Fruit fly (Drosophila melanogaster): ENCODE data around the gene DPCoAC.

Gene DPCoAC

DNA sequence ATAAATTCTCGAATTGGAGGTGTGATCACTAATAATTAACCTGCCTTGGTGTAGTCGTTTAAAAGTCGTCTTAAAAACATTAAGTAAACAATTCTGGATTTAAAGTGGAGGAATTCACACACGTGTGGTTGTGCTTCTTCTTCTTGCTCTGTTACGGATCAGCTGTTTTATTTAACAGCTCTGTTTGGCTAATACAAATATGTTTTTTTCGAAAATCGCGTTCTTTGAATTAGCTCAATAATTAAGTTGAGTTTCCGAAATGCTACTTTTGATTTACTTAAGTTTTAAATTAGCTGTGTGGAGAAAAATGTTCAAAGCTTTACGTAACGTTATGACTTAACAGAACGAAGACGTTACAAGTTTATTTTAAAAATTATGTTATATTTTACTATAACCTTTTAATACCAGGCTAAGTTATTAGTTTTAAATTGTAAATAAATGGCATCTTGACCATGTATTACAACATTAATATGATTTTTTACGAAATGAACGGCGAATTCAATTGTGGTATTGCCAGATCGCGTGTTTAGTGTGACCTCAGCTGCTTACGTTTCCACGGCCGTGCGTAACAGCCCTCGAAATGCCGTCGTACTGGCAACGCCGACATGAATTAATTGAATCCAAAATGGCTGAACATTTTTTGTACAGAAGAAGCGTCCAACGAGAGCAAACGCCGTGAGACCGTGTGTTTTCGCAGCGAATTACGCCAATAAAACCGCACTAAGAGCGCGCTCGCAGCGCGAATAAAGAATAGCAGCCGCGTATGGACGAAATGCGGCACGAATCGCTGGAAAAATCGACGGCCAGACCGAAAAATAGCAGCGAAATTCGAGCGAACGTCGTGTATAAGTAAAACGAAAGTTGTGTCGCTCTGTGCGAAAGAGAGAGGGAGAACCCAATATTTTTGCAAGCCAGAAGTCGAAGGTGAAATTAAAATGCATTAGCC lies 35.3 kb upstream of the DPCoAC start, which contains the start of the genes Pus1 and bon:
Gene Pus1 (minus strand): TSS at position 155 of the 946 bp plus-strand sequence.
Gene bon (plus strand): TSS at position 623 of the 946 bp plus-strand sequence.
- peak; percentile 80 for TF ChIP-seq Mnt (GFP tag; optimal IDR thresholded peaks at IDR 0.05)
- no peak for TF ChIP-seq pad (GFP tag; optimal IDR thresholded peaks at IDR 0.05)
- TF ChIP-seq CG14711 (tag; optimal IDR thresholded peaks at IDR 0.05), result no peak
- TF ChIP-seq bab1 (GFP tag; optimal IDR thresholded peaks at IDR 0.05), result peak; percentile 18
- no peak for TF ChIP-seq toe (GFP tag; optimal IDR thresholded peaks at IDR 0.05)
- TF ChIP-seq CG7101 (tag; optimal IDR thresholded peaks at IDR 0.05), result peak; percentile 4
- no peak for TF ChIP-seq kay (GFP tag; ENCODE audit: borderline replicate concordance)
- TF ChIP-seq ovo (GFP tag; optimal IDR thresholded peaks at IDR 0.05), result no peak
- TF ChIP-seq Hr96 (GFP tag; optimal IDR thresholded peaks at IDR 0.05), result no peak
- peak; percentile 38 for TF ChIP-seq CG11617 (GFP tag; optimal IDR thresholded peaks at IDR 0.05)
- TF ChIP-seq CG5204 (GFP tag; optimal IDR thresholded peaks at IDR 0.05), result no peak
- peak; percentile 41 for TF ChIP-seq CG1620 (GFP tag; optimal IDR thresholded peaks at IDR 0.05)
- no peak for TF ChIP-seq CG33017 (tag; optimal IDR thresholded peaks at IDR 0.05)

DNA sequence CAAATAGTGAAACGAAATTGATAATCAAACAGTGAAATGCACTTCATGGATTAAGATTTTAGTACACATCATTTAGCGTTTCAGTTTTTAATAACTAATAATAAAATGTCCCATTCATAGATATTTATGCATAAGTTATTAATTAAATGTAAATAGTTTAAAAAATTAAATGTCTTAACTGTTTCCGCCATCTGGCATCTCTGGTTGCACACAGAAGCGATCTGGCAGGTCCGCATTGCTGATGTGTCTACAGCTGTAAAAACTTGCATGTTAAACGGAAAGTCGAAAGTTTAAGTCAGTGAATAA lies 31.0 kb upstream of the DPCoAC start, which contains the start of gene Srp72:
Gene Srp72 (plus strand): TSS at position 232 of the 306 bp plus-strand sequence.
- TF ChIP-seq toe (GFP tag; optimal IDR thresholded peaks at IDR 0.05), result no peak
- TF ChIP-seq cnc (optimal IDR thresholded peaks at IDR 0.05), result no peak
- no peak for TF ChIP-seq kay (GFP tag; ENCODE audit: borderline replicate concordance)
- TF ChIP-seq cic (GFP tag; optimal IDR thresholded peaks at IDR 0.05), result no peak
- peak; percentile 1 for TF ChIP-seq CG33017 (tag; optimal IDR thresholded peaks at IDR 0.05)
- TF ChIP-seq pad (GFP tag; optimal IDR thresholded peaks at IDR 0.05), result peak; percentile 21
- peak; percentile 44 for TF ChIP-seq bab1 (GFP tag; optimal IDR thresholded peaks at IDR 0.05)
- TF ChIP-seq Clk (GFP tag; optimal IDR thresholded peaks at IDR 0.05), result peak; percentile 23
- no peak for TF ChIP-seq tj (GFP tag; optimal IDR thresholded peaks at IDR 0.05)
- TF ChIP-seq CG11617 (GFP tag; optimal IDR thresholded peaks at IDR 0.05), result peak; percentile 51
- peak; percentile 36 for TF ChIP-seq CG7101 (tag; optimal IDR thresholded peaks at IDR 0.05)
- TF ChIP-seq CG7045 (GFP tag; optimal IDR thresholded peaks at IDR 0.05), result peak; percentile 42
- TF ChIP-seq ovo (GFP tag; optimal IDR thresholded peaks at IDR 0.05), result no peak
- peak; percentile 40 for TF ChIP-seq Mnt (GFP tag; optimal IDR thresholded peaks at IDR 0.05)
- peak; percentile 35 for TF ChIP-seq CG1620 (GFP tag; optimal IDR thresholded peaks at IDR 0.05)
- TF ChIP-seq CG14711 (tag; optimal IDR thresholded peaks at IDR 0.05), result peak; percentile 38
- no peak for TF ChIP-seq CG5204 (GFP tag; optimal IDR thresholded peaks at IDR 0.05)
- TF ChIP-seq Crg-1 (GFP tag; optimal IDR thresholded peaks at IDR 0.05), result peak; percentile 19
- peak; percentile 22 for TF ChIP-seq CG12768 (GFP tag; optimal IDR thresholded peaks at IDR 0.05)
- TF ChIP-seq Hr96 (GFP tag; optimal IDR thresholded peaks at IDR 0.05), result no peak

DNA sequence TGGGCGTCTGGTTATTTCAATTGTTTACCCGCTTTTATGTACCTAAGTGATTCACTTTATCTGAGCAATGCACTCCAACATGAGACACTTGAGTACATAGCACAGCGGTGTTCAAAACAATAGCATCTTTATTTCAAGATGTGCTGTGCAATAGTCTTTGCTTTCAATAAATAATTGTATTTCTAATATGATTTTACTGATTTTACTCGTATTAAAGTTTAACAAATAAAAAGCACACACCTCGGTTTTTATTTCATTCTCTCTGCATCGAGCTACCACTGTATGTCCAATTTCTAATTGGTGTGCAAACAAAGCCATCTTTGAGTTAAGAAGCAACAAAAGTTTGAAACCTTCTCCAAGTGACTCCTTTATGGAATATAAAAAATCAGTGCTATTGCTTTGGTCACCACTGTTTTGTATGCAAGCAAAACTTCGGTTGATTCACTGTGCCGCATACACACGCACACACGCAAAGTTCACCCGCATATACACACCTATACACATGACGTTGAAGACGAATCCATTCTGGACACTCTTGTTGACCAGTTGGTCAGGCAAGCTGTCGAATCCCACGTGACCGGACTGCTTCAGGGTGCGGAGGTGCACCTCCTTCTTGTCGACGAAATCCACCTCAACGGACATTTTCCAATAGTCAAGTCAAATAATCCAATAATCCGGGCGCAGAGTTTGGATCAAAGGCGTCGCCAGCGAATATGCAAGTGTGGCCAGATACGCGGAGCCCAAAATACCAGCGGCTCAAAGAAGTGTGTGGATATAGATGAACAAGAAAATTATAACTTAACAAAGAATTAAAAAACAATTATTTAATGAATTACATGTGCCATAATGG lies 30.4 kb upstream of the DPCoAC start, which contains the start of gene Septin2:
Gene Septin2 (minus strand): TSS at position 727 of the 850 bp plus-strand sequence.
- peak; percentile 55 for TF ChIP-seq pad (GFP tag; optimal IDR thresholded peaks at IDR 0.05)
- TF ChIP-seq CG7045 (GFP tag; optimal IDR thresholded peaks at IDR 0.05), result peak; percentile 74
- no peak for TF ChIP-seq CG5204 (GFP tag; optimal IDR thresholded peaks at IDR 0.05)
- peak; percentile 77 for TF ChIP-seq CG7101 (tag; optimal IDR thresholded peaks at IDR 0.05)
- TF ChIP-seq Mnt (GFP tag; optimal IDR thresholded peaks at IDR 0.05), result peak; percentile 45
- no peak for TF ChIP-seq toe (GFP tag; optimal IDR thresholded peaks at IDR 0.05)
- TF ChIP-seq cnc (optimal IDR thresholded peaks at IDR 0.05), result no peak
- TF ChIP-seq ovo (GFP tag; optimal IDR thresholded peaks at IDR 0.05), result peak; percentile 38
- TF ChIP-seq CG14711 (tag; optimal IDR thresholded peaks at IDR 0.05), result peak; percentile 77
- peak; percentile 73 for TF ChIP-seq CG33017 (tag; optimal IDR thresholded peaks at IDR 0.05)
- TF ChIP-seq Crg-1 (GFP tag; optimal IDR thresholded peaks at IDR 0.05), result peak; percentile 8
- TF ChIP-seq CG1620 (GFP tag; optimal IDR thresholded peaks at IDR 0.05), result peak; percentile 54
- TF ChIP-seq Clk (GFP tag; optimal IDR thresholded peaks at IDR 0.05), result peak; percentile 75
- peak; percentile 33 for TF ChIP-seq cic (GFP tag; optimal IDR thresholded peaks at IDR 0.05)
- TF ChIP-seq CG11617 (GFP tag; optimal IDR thresholded peaks at IDR 0.05), result peak; percentile 77
- peak; percentile 74 for TF ChIP-seq CG12768 (GFP tag; optimal IDR thresholded peaks at IDR 0.05)
- TF ChIP-seq kay (GFP tag; ENCODE audit: borderline replicate concordance), result no peak
- TF ChIP-seq Hr96 (GFP tag; optimal IDR thresholded peaks at IDR 0.05), result no peak
- peak; percentile 78 for TF ChIP-seq bab1 (GFP tag; optimal IDR thresholded peaks at IDR 0.05)
- peak; percentile 57 for TF ChIP-seq tj (GFP tag; optimal IDR thresholded peaks at IDR 0.05)

DNA sequence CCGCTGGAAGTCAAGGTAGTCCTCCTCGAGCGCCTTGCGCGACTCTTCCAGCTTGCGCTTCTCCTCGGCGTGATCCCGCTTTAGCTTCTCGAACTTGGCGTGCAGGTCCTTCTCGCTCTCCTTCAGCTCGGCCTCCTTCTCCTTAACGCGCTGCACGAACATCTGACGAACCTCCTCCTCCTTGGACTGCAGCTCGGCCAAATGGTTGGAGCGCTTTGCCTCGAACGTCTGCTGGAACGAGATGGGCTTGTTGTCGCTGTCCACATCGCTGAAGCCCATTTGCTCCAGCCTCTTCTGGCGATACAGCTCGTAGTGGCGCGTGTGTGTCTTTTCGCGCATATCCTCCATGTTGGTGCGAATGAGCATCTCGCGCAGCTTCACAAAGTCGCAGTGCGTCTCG lies 28.9 kb upstream of the DPCoAC start:
- TF ChIP-seq CG7101 (tag; optimal IDR thresholded peaks at IDR 0.05) (no peak), CG33017 (tag; optimal IDR thresholded peaks at IDR 0.05) (no peak), cnc (optimal IDR thresholded peaks at IDR 0.05) (no peak), kay (GFP tag; ENCODE audit: borderline replicate concordance) (no peak), tj (GFP tag; optimal IDR thresholded peaks at IDR 0.05) (no peak), ovo (GFP tag; optimal IDR thresholded peaks at IDR 0.05) (no peak), Hr96 (GFP tag; optimal IDR thresholded peaks at IDR 0.05) (no peak), bab1 (GFP tag; optimal IDR thresholded peaks at IDR 0.05) (no peak), CG11617 (GFP tag; optimal IDR thresholded peaks at IDR 0.05) (no peak), toe (GFP tag; optimal IDR thresholded peaks at IDR 0.05) (no peak), CG12768 (GFP tag; optimal IDR thresholded peaks at IDR 0.05) (no peak), pad (GFP tag; optimal IDR thresholded peaks at IDR 0.05) (no peak), Clk (GFP tag; optimal IDR thresholded peaks at IDR 0.05) (no peak), cic (GFP tag; optimal IDR thresholded peaks at IDR 0.05) (no peak), CG1620 (GFP tag; optimal IDR thresholded peaks at IDR 0.05) (no peak), CG5204 (GFP tag; optimal IDR thresholded peaks at IDR 0.05) (no peak)
